Fruit fly (Drosophila melanogaster): ENCODE results near the gene CG45081.

The CG45081 gene

DNA sequence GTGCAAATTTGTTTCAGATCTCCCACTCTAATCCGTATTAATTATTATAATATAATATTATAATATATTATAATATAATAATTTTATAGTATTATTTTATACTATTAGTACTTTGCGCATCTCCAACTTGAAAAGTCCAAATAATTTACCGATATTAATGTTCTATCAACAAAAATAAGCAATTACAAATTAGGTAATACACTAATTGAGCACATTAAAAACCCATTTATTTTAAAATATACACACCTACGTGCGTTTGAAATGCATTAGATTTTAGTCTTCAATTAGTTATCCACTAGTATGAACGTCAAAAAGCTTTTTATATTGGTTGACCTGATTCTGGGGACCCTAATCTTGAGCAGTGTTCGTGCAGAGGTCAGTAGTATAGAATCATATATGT, 29.8 kb upstream of the CG45081 start, which contains the start of gene CG33647:
Gene CG33647, plus strand, starts transcription at position 301 of the 400 bp plus-strand sequence.
- TF ChIP-seq insv (optimal IDR thresholded peaks at IDR 0.05) (no peak), h (optimal IDR thresholded peaks at IDR 0.05) (no peak), psq (optimal IDR thresholded peaks at IDR 0.05) (no peak), Sin3A (optimal IDR thresholded peaks at IDR 0.05) (no peak), Myc (optimal IDR thresholded peaks at IDR 0.05) (no peak), ttk (optimal IDR thresholded peaks at IDR 0.05) (no peak)

- no peak for TF ChIP-seq ttk (optimal IDR thresholded peaks at IDR 0.05)
Observed at dm6 chr3L:19236554-19236953, 29.3 kb upstream of the CG45081 start.

- no peak for TF ChIP-seq Sin3A (optimal IDR thresholded peaks at IDR 0.05)
- no peak for TF ChIP-seq ttk (optimal IDR thresholded peaks at IDR 0.05)
- no peak for TF ChIP-seq psq (optimal IDR thresholded peaks at IDR 0.05)
- no peak for TF ChIP-seq insv (optimal IDR thresholded peaks at IDR 0.05)
- no peak for TF ChIP-seq h (optimal IDR thresholded peaks at IDR 0.05)
- TF ChIP-seq Myc (optimal IDR thresholded peaks at IDR 0.05), result no peak
Observed at dm6 chr3L:19237780-19238179, 28.1 kb upstream of the CG45081 start.

- TF ChIP-seq Sin3A (optimal IDR thresholded peaks at IDR 0.05), result no peak
- no peak for TF ChIP-seq ttk (optimal IDR thresholded peaks at IDR 0.05)
- TF ChIP-seq psq (optimal IDR thresholded peaks at IDR 0.05), result no peak
- TF ChIP-seq insv (optimal IDR thresholded peaks at IDR 0.05), result no peak
- no peak for TF ChIP-seq Myc (optimal IDR thresholded peaks at IDR 0.05)
Observed at dm6 chr3L:19251643-19252042, 14.2 kb upstream of the CG45081 start.

dm6 chr3L:19254715-19255428, 11.0 kb upstream of the CG45081 start, which contains the start of the genes mRpL21 and rept:
TSS of gene mRpL21 (minus strand) at chr3L:19255061.
TSS of gene rept (plus strand) at chr3L:19255340.
- TF ChIP-seq ttk (optimal IDR thresholded peaks at IDR 0.05), result no peak
- TF ChIP-seq h (optimal IDR thresholded peaks at IDR 0.05), result no peak
- TF ChIP-seq insv (optimal IDR thresholded peaks at IDR 0.05), result no peak
- no peak for TF ChIP-seq Myc (optimal IDR thresholded peaks at IDR 0.05)
- no peak for TF ChIP-seq Sin3A (optimal IDR thresholded peaks at IDR 0.05)
- no peak for TF ChIP-seq psq (optimal IDR thresholded peaks at IDR 0.05)

- TF ChIP-seq Myc (optimal IDR thresholded peaks at IDR 0.05) (no peak), insv (optimal IDR thresholded peaks at IDR 0.05) (no peak), ttk (optimal IDR thresholded peaks at IDR 0.05) (no peak), psq (optimal IDR thresholded peaks at IDR 0.05) (no peak), Sin3A (optimal IDR thresholded peaks at IDR 0.05) (no peak)
Observed at dm6 chr3L:19258199-19258598, 7.7 kb upstream of the CG45081 start.

dm6 chr3L:19260278-19260803, 5.5 kb upstream of the CG45081 start, which contains the start of gene nes:
TSS of gene nes (minus strand) at chr3L:19260679.
- TF ChIP-seq Myc (optimal IDR thresholded peaks at IDR 0.05) (no peak), insv (optimal IDR thresholded peaks at IDR 0.05) (no peak), ttk (optimal IDR thresholded peaks at IDR 0.05) (no peak), h (optimal IDR thresholded peaks at IDR 0.05) (no peak), psq (optimal IDR thresholded peaks at IDR 0.05) (no peak)

- TF ChIP-seq h (optimal IDR thresholded peaks at IDR 0.05) (no peak), ttk (optimal IDR thresholded peaks at IDR 0.05) (no peak), psq (optimal IDR thresholded peaks at IDR 0.05) (no peak), Sin3A (optimal IDR thresholded peaks at IDR 0.05) (no peak)
Observed at dm6 chr3L:19261213-19261612, 4.6 kb upstream of the CG45081 start, which contains the start of gene Bet1. TSS of gene Bet1 (plus strand) at chr3L:19261394.

- TF ChIP-seq insv (optimal IDR thresholded peaks at IDR 0.05) (no peak), h (optimal IDR thresholded peaks at IDR 0.05) (no peak), Sin3A (optimal IDR thresholded peaks at IDR 0.05) (no peak), ttk (optimal IDR thresholded peaks at IDR 0.05) (no peak), psq (optimal IDR thresholded peaks at IDR 0.05) (no peak), Myc (optimal IDR thresholded peaks at IDR 0.05) (no peak)
Observed at dm6 chr3L:19261720-19262119, 4.1 kb upstream of the CG45081 start.

DNA sequence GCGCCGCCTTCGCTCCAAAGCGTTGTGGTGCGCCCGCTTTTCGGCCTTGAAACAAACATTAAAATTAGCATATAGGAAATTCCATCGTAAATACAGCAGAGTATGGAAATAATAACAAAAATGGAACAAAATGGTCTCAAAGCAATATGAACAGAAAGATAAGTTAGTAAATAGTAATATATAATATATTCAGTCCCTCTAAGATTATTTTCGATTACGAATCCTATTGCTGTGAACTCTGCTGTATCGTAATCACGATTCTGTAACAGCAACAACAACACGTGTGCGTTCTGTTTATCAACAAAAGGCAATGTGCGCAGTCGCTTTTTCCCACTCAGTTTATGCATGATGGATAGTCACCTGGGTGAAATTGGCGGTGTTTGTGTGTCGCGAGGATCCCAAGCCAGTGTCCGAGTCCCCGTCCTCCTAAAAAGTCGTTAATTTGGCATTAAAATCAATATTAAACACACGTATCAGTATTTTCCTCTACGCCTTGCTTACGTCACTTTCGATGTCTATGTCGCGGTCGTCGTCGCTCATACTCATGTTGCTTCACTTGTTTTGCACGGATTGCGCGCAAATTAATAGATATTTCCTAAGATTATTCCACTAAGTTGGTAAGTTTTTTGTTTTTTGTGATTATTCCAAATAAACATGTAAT, 2.3 kb upstream of the CG45081 start, which contains the start of the genes CG42374 and Mettl5:
Gene CG42374, plus strand, starts transcription at position 287 of the 661 bp plus-strand sequence.
Gene Mettl5, plus strand, starts transcription at position 287 of the 661 bp plus-strand sequence.
- no peak for TF ChIP-seq h (optimal IDR thresholded peaks at IDR 0.05)
- no peak for TF ChIP-seq psq (optimal IDR thresholded peaks at IDR 0.05)
- no peak for TF ChIP-seq insv (optimal IDR thresholded peaks at IDR 0.05)
- TF ChIP-seq Sin3A (optimal IDR thresholded peaks at IDR 0.05), result no peak
- TF ChIP-seq Myc (optimal IDR thresholded peaks at IDR 0.05), result no peak
- no peak for TF ChIP-seq ttk (optimal IDR thresholded peaks at IDR 0.05)

- no peak for TF ChIP-seq Myc (optimal IDR thresholded peaks at IDR 0.05)
- no peak for TF ChIP-seq h (optimal IDR thresholded peaks at IDR 0.05)
- no peak for TF ChIP-seq Sin3A (optimal IDR thresholded peaks at IDR 0.05)
- no peak for TF ChIP-seq psq (optimal IDR thresholded peaks at IDR 0.05)
- no peak for TF ChIP-seq ttk (optimal IDR thresholded peaks at IDR 0.05)
- no peak for TF ChIP-seq insv (optimal IDR thresholded peaks at IDR 0.05)
Observed at dm6 chr3L:19264141-19264487, 1.7 kb upstream of the CG45081 start, which contains the start of gene Max. TSS of gene Max (minus strand) at chr3L:19264184.

DNA sequence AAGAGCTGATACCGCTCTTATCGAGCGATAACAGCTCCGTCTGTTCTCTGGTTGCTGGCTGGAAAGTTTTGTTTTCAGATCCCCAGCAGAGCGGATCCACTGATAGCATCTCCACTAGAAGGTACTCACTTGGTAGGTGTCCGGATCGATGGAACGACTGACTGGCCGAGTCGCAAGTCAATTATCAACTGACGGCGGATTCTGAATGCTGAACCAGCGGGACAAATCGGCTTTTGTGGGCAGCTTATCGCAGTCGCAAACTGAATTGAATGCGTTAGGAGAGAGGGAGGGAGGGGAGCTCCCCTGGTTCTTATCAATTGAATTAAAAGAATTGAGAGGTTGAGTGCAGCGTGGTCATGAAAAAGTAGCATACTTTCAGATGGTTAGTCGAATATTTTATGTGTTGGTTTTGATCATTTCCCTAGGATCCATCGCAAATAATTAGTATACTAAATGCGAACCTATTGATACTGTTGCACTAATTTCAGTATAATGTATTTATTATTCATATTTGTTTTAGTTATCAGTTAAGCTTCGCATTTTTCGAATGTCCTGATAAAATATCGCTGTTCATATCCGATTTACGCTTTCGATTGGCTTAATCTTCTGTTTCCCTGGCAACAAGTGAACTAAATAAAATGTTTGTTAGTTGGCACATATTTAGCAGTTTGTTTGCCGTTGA, 3.0 kb downstream of the CG45081 start, which contains the start of the genes Aldh7A1 and CG14085:
Gene Aldh7A1, minus strand, starts transcription at position 194 of the 682 bp plus-strand sequence.
Gene CG14085, plus strand, starts transcription at position 632 of the 682 bp plus-strand sequence.
- no peak for TF ChIP-seq ttk (optimal IDR thresholded peaks at IDR 0.05)
- TF ChIP-seq Sin3A (optimal IDR thresholded peaks at IDR 0.05), result no peak
- no peak for TF ChIP-seq h (optimal IDR thresholded peaks at IDR 0.05)
- no peak for TF ChIP-seq Myc (optimal IDR thresholded peaks at IDR 0.05)
- TF ChIP-seq insv (optimal IDR thresholded peaks at IDR 0.05), result no peak

Measured in Kc167 (cell line).